Worm (Caenorhabditis elegans) whole organism, L3 larva: Measurements from ENCODE around the gene srx-125.

Experiments used
- egl-27 ChIP-seq: sonication (generic microtip); optimal IDR thresholded peaks from 4 replicates; lab custom pipeline; 2017; ENCODE audit warnings: missing biosample characterization, missing genetic modification reagents, missing genetic modification characterization
- nhr-237 ChIP-seq: fragments of 150-350 bp; optimal IDR thresholded peaks from 2 replicates; lab custom pipeline; 2014; ENCODE audit warnings: missing biosample characterization, missing genetic modification characterization
- unc-39 ChIP-seq: sonication (generic microtip); optimal IDR thresholded peaks from 4 replicates; lab custom pipeline; 2017; ENCODE audit warnings: missing biosample characterization, missing genetic modification characterization

ce11 chrV:13414585-13414984 lies 47.5 kb downstream of the srx-125 start, which contains the start of gene cut-2:
- no peak for TF ChIP-seq nhr-237 (tag; lab: Kevin White, UChicago)
- TF ChIP-seq unc-39 (tag; lab: Kevin White, UChicago): no peak
- TF ChIP-seq egl-27 (tag; lab: Kevin White, UChicago): no peak
